Fruit fly (Drosophila melanogaster) whole organism, embryonic: Measurements from ENCODE around the gene CG6028.

Experiments
- Adf1 ChIP-seq: fragments of 200-800 bp; sonication (Bioruptor generic); IDR thresholded peaks from 2 replicates; pipeline ENCODE4 v1.3.6; 2022; ENCODE audit warnings: missing biosample characterization, missing genetic modification characterization
- Atf-2 ChIP-seq: fragments of 200-800 bp; sonication (Bioruptor generic); optimal IDR thresholded peaks from 2 replicates; lab custom pipeline; 2016; ENCODE audit warnings: missing biosample characterization, missing genetic modification characterization
- Atf3 ChIP-seq: fragments of 200-800 bp; sonication (Bioruptor generic); optimal IDR thresholded peaks from 3 replicates; lab custom pipeline; 2016; ENCODE audit warnings: missing biosample characterization, missing genetic modification characterization
- C15 ChIP-seq: fragments of 200-800 bp; sonication (Bioruptor generic); IDR thresholded peaks from 3 replicates; pipeline ENCODE4 v1.3.6; 2022; ENCODE audit warnings: missing biosample characterization, missing genetic modification characterization
- CG10274 ChIP-seq: fragments of 200-800 bp; sonication (Bioruptor generic); optimal IDR thresholded peaks from 3 replicates; lab custom pipeline; 2017; ENCODE audit warnings: missing biosample characterization, mild to moderate bottlenecking, missing genetic modification characterization
- CG10462 ChIP-seq: fragments of 200-800 bp; sonication (Bioruptor generic); optimal IDR thresholded peaks from 2 replicates; lab custom pipeline; 2016; ENCODE audit warnings: missing biosample characterization, missing genetic modification characterization
- CG11696 ChIP-seq: fragments of 200-800 bp; sonication (Bioruptor generic); IDR thresholded peaks from 2 replicates; pipeline ENCODE4 v1.3.6; 2022; ENCODE audit warnings: missing biosample characterization, missing genetic modification characterization
- CG12104 ChIP-seq: fragments of 200-800 bp; sonication (Bioruptor generic); optimal IDR thresholded peaks from 3 replicates; lab custom pipeline; 2016; ENCODE audit warnings: missing biosample characterization, missing genetic modification characterization
- CG12236 ChIP-seq: fragments of 200-800 bp; sonication (Bioruptor generic); optimal IDR thresholded peaks from 2 replicates; lab custom pipeline; 2016; ENCODE audit warnings: missing biosample characterization, missing genetic modification characterization
- CG12942 ChIP-seq: fragments of 200-800 bp; sonication (Bioruptor generic); optimal IDR thresholded peaks from 3 replicates; lab custom pipeline; 2016; ENCODE audit warnings: missing biosample characterization, missing genetic modification characterization
- CG13287 ChIP-seq: fragments of 200-800 bp; sonication (Bioruptor generic); IDR thresholded peaks from 2 replicates; pipeline ENCODE4 v1.3.6; 2022; ENCODE audit warnings: missing biosample characterization, missing genetic modification characterization; ENCODE audit not compliant: partially characterized antibody
- CG13296 ChIP-seq: fragments of 200-800 bp; sonication (Bioruptor generic); optimal IDR thresholded peaks from 3 replicates; lab custom pipeline; 2018; ENCODE audit warnings: missing biosample characterization, mild to moderate bottlenecking, missing genetic modification characterization
- CG14667 ChIP-seq: fragments of 200-800 bp; sonication (Bioruptor generic); IDR thresholded peaks from 2 replicates; pipeline ENCODE4 v1.3.6; 2022; ENCODE audit warnings: missing biosample characterization, missing genetic modification characterization
- CG14710 ChIP-seq: fragments of 200-800 bp; sonication (Bioruptor generic); optimal IDR thresholded peaks from 3 replicates; lab custom pipeline; 2019; ENCODE audit warnings: missing biosample characterization, mild to moderate bottlenecking, missing genetic modification characterization, moderate library complexity
- CG15011 ChIP-seq: fragments of 200-800 bp; sonication (Bioruptor generic); optimal IDR thresholded peaks from 3 replicates; lab custom pipeline; 2018; ENCODE audit warnings: missing biosample characterization, mild to moderate bottlenecking, missing genetic modification characterization
- CG15073 ChIP-seq: fragments of 200-800 bp; sonication (Bioruptor generic); optimal IDR thresholded peaks from 2 replicates; lab custom pipeline; 2016; ENCODE audit warnings: missing biosample characterization, missing genetic modification characterization
- CG1602 ChIP-seq: fragments of 200-800 bp; sonication (Bioruptor generic); optimal IDR thresholded peaks from 3 replicates; lab custom pipeline; 2016; ENCODE audit warnings: missing biosample characterization, missing genetic modification characterization
- CG17186 ChIP-seq: fragments of 200-800 bp; sonication (Bioruptor generic); optimal IDR thresholded peaks from 3 replicates; lab custom pipeline; 2017; ENCODE audit warnings: missing biosample characterization, missing genetic modification reagents, missing genetic modification characterization
- CG2120 ChIP-seq: fragments of 200-800 bp; sonication (Bioruptor generic); optimal IDR thresholded peaks from 3 replicates; lab custom pipeline; 2016; ENCODE audit warnings: missing biosample characterization, missing genetic modification characterization
- CG30020 ChIP-seq: fragments of 200-800 bp; optimal IDR thresholded peaks from 2 replicates; lab custom pipeline; 2019; ENCODE audit warnings: missing biosample characterization, mild to moderate bottlenecking, missing genetic modification characterization, moderate library complexity
- CG31388 ChIP-seq: fragments of 200-800 bp; sonication (Bioruptor generic); optimal IDR thresholded peaks from 2 replicates; lab custom pipeline; 2016; ENCODE audit warnings: missing biosample characterization, missing genetic modification characterization
- CG32532 ChIP-seq: fragments of 200-800 bp; sonication (Bioruptor generic); IDR thresholded peaks from 2 replicates; pipeline ENCODE4 v1.3.6; 2022; ENCODE audit warnings: missing biosample characterization, missing genetic modification characterization
- CG34224 ChIP-seq: fragments of 200-800 bp; sonication (Bioruptor generic); IDR thresholded peaks from 3 replicates; pipeline ENCODE4 v1.3.6; 2022; ENCODE audit warnings: missing biosample characterization, missing genetic modification characterization; ENCODE audit not compliant: partially characterized antibody
- CG5245 ChIP-seq: fragments of 200-800 bp; sonication (Bioruptor generic); optimal IDR thresholded peaks from 3 replicates; lab custom pipeline; 2016; ENCODE audit warnings: missing biosample characterization, missing genetic modification characterization
- CG6791 ChIP-seq: fragments of 200-800 bp; sonication (Bioruptor generic); IDR thresholded peaks from 3 replicates; pipeline ENCODE4 v1.3.6; 2022; ENCODE audit warnings: missing biosample characterization, missing genetic modification characterization; ENCODE audit not compliant: partially characterized antibody
- CG7963 ChIP-seq: fragments of 200-800 bp; sonication (Bioruptor generic); IDR thresholded peaks from 3 replicates; pipeline ENCODE4 v1.3.6; 2022; ENCODE audit warnings: missing biosample characterization, missing genetic modification characterization; ENCODE audit not compliant: partially characterized antibody
- CG7987 ChIP-seq: fragments of 200-800 bp; sonication (Bioruptor generic); optimal IDR thresholded peaks from 2 replicates; lab custom pipeline; 2018; ENCODE audit warnings: missing biosample characterization, mild to moderate bottlenecking, missing genetic modification characterization, moderate library complexity
- CG8944 ChIP-seq: fragments of 200-800 bp; sonication (Bioruptor generic); optimal IDR thresholded peaks from 3 replicates; lab custom pipeline; 2016; ENCODE audit warnings: missing biosample characterization, missing genetic modification characterization
- CG9797 ChIP-seq: fragments of 200-800 bp; sonication (Bioruptor generic); optimal IDR thresholded peaks from 3 replicates; lab custom pipeline; 2018; ENCODE audit warnings: missing biosample characterization, mild to moderate bottlenecking, missing genetic modification characterization
- D19A ChIP-seq: fragments of 200-800 bp; optimal IDR thresholded peaks from 3 replicates; lab custom pipeline; 2019; ENCODE audit warnings: missing biosample characterization, mild to moderate bottlenecking, missing genetic modification characterization, moderate library complexity
- Dref ChIP-seq: fragments of 200-800 bp; sonication (Bioruptor generic); IDR thresholded peaks from 2 replicates; pipeline ENCODE4 v1.3.6; 2022; ENCODE audit warnings: missing biosample characterization, missing genetic modification characterization
- HLH3B ChIP-seq: fragments of 200-800 bp; sonication (Bioruptor generic); IDR thresholded peaks from 2 replicates; pipeline ENCODE4 v1.3.6; 2022; ENCODE audit warnings: missing biosample characterization, missing genetic modification characterization
- HLHmδ ChIP-seq: fragments of 200-800 bp; sonication (Bioruptor generic); optimal IDR thresholded peaks from 2 replicates; lab custom pipeline; 2018; ENCODE audit warnings: missing biosample characterization, mild to moderate bottlenecking, missing genetic modification characterization, moderate library complexity
- Lim3 ChIP-seq: fragments of 200-800 bp; sonication (Bioruptor generic); IDR thresholded peaks from 2 replicates; pipeline ENCODE4 v1.3.6; 2022; ENCODE audit warnings: missing biosample characterization, missing genetic modification characterization
- MESR4 ChIP-seq: fragments of 200-800 bp; sonication (Bioruptor generic); optimal IDR thresholded peaks from 2 replicates; lab custom pipeline; 2018; ENCODE audit warnings: missing biosample characterization, mild to moderate bottlenecking, missing genetic modification characterization, moderate library complexity
- Med ChIP-seq: fragments of 200-800 bp; sonication (Bioruptor generic); peaks from one replicate; lab custom pipeline; 2016; ENCODE audit warnings: missing biosample characterization, missing genetic modification characterization, mild to moderate bottlenecking, inconsistent platforms, moderate library complexity
- Rx ChIP-seq: fragments of 200-800 bp; sonication (Bioruptor generic); IDR thresholded peaks from 2 replicates; pipeline ENCODE4 v1.3.6; 2022; ENCODE audit warnings: missing biosample characterization, missing genetic modification characterization
- Scr ChIP-seq: fragments of 200-800 bp; sonication (Bioruptor generic); IDR thresholded peaks from 2 replicates; pipeline ENCODE4 v1.3.6; 2022; ENCODE audit warnings: missing biosample characterization, missing genetic modification characterization; ENCODE audit not compliant: partially characterized antibody
- Side ChIP-seq: fragments of 200-800 bp; sonication (Bioruptor generic); optimal IDR thresholded peaks from 2 replicates; lab custom pipeline; 2016; ENCODE audit warnings: missing biosample characterization, missing genetic modification characterization
- btn ChIP-seq: fragments of 200-800 bp; sonication (Bioruptor generic); optimal IDR thresholded peaks from 2 replicates; lab custom pipeline; 2016; ENCODE audit warnings: missing biosample characterization, missing genetic modification characterization
- caup ChIP-seq: fragments of 200-800 bp; sonication (Bioruptor generic); optimal IDR thresholded peaks from 3 replicates; lab custom pipeline; 2017; ENCODE audit warnings: missing biosample characterization, mild to moderate bottlenecking, missing genetic modification characterization, moderate library complexity; ENCODE audit not compliant: severe bottlenecking
- gt ChIP-seq: fragments of 200-800 bp; sonication (Bioruptor generic); IDR thresholded peaks from 2 replicates; pipeline ENCODE4 v1.3.6; 2022; ENCODE audit warnings: missing biosample characterization, missing genetic modification characterization
- klu ChIP-seq: fragments of 200-800 bp; sonication (Bioruptor generic); IDR thresholded peaks from 2 replicates; pipeline ENCODE4 v1.3.6; 2022; ENCODE audit warnings: missing biosample characterization, missing genetic modification characterization
- lab ChIP-seq: fragments of 200-800 bp; sonication (Bioruptor generic); optimal IDR thresholded peaks from 3 replicates; lab custom pipeline; 2017; ENCODE audit warnings: missing biosample characterization, missing genetic modification characterization, mild to moderate bottlenecking, moderate library complexity, missing genetic modification reagents
- luna ChIP-seq: fragments of 200-800 bp; sonication (Bioruptor generic); optimal IDR thresholded peaks from 2 replicates; lab custom pipeline; 2016; ENCODE audit warnings: missing biosample characterization, missing genetic modification characterization
- pan ChIP-seq, 4 experiments: fragments of >200 bp in 3 of 4; fragments of 200-800 bp in 1 of 4; sonication (Bioruptor generic) in 1 of 4; optimal IDR thresholded peaks in 3 of 4; IDR thresholded peaks in 1 of 4; 2 replicates each; pipeline versions ENCODE4 v1.3.6 to Lab custom; 2017 to 2022; ENCODE audit warnings: missing biosample characterization in 2 of 4, missing genetic modification characterization in 2 of 4, mixed read lengths in 1 of 4
- phol ChIP-seq: fragments of 200-800 bp; sonication (Bioruptor generic); optimal IDR thresholded peaks from 3 replicates; lab custom pipeline; 2018; ENCODE audit warnings: missing biosample characterization, mild to moderate bottlenecking, missing genetic modification characterization, moderate library complexity
- psq ChIP-seq: fragments of 200-800 bp; sonication (Bioruptor generic); optimal IDR thresholded peaks from 2 replicates; lab custom pipeline; 2017; ENCODE audit warnings: missing biosample characterization, missing genetic modification characterization

The CG6028 gene

dm6 chr3R:22026922-22027742 is 1.8 kb upstream of the CG6028 start, which contains the start of the genes Cchl and ND-42 (continued):
- TF ChIP-seq CG12104 (GFP tag; lab: Kevin White, UChicago) (peak; percentile 81), CG14710 (peak; percentile 90), Atf-2 (GFP tag; lab: Kevin White, UChicago) (peak; percentile 26), CG6791 (GFP tag; lab: Robert Waterston, UW) (peak; percentile 37; the same call in 1 of the 3 replicates), CG10274 (GFP tag; lab: Kevin White, UChicago) (no peak), CG32532 (GFP tag; lab: Robert Waterston, UW) (peak; percentile 73), CG7987 (peak; percentile 1), gt (GFP tag; lab: Robert Waterston, UW) (0 out of 2 replicates have a peak, but pooled peaks have one; percentile 37), btn (GFP tag; lab: Kevin White, UChicago) (no peak), C15 (GFP tag; lab: Robert Waterston, UW) (0 out of 3 replicates have a peak, but pooled peaks have one; percentile 43), CG17186 (GFP tag; lab: Kevin White, UChicago) (no peak), pan (optimal IDR thresholded peaks at IDR 0.05; lab: Kevin White, UChicago) (no peak), pan (GFP tag; optimal IDR thresholded peaks at IDR 0.05 in 1 of 2, IDR thresholded peaks at IDR 0.05 in 1 of 2) (peak in 1 of 2 experiments; percentile 62), CG7963 (no peak), CG13296 (GFP tag; lab: Kevin White, UChicago) (peak; percentile 80), Rx (GFP tag; lab: Robert Waterston, UW) (peak; percentile 27; the same call in 1 of the 2 replicates), luna (peak; percentile 26), CG10462 (GFP tag; lab: Kevin White, UChicago) (peak; percentile 51), CG8944 (GFP tag; lab: Kevin White, UChicago) (peak; percentile 62), CG14667 (GFP tag; lab: Robert Waterston, UW) (peak; percentile 53), HLH3B (GFP tag; lab: Robert Waterston, UW) (peak; percentile 69), Lim3 (GFP tag; lab: Robert Waterston, UW) (no peak), CG2120 (peak; percentile 82), phol (tag; lab: Kevin White, UChicago) (peak; percentile 83), D19A (tag; lab: Kevin White, UChicago) (no peak), CG13287 (GFP tag; lab: Robert Waterston, UW) (peak; percentile 70), Scr (GFP tag; lab: Robert Waterston, UW) (peak; percentile 72), Atf3 (peak; percentile 49), CG9797 (GFP tag; lab: Kevin White, UChicago) (peak; percentile 37), klu (peak; percentile 75; the same call in 1 of the 2 replicates), CG34224 (GFP tag; lab: Robert Waterston, UW) (peak; percentile 59; the same call in 2 of the 3 replicates), Side (GFP tag; lab: Kevin White, UChicago) (peak; percentile 75), CG15011 (GFP tag; lab: Kevin White, UChicago) (no peak), CG31388 (GFP tag; lab: Kevin White, UChicago) (peak; percentile 61), CG5245 (peak; percentile 66), caup (GFP tag; lab: Kevin White, UChicago) (peak; percentile 75), Adf1 (GFP tag; lab: Robert Waterston, UW) (0 out of 2 replicates have a peak, but pooled peaks have one; percentile 19), CG30020 (tag; lab: Kevin White, UChicago) (peak; percentile 66), MESR4 (GFP tag; lab: Kevin White, UChicago) (peak; percentile 49), CG12942 (GFP tag; lab: Kevin White, UChicago) (peak; percentile 63), CG12236 (GFP tag; lab: Kevin White, UChicago) (peak; percentile 40), CG15073 (GFP tag; lab: Kevin White, UChicago) (peak; percentile 34), lab (no peak), Med (GFP tag; lab: Kevin White, UChicago) (peak; percentile 97), CG11696 (GFP tag; lab: Robert Waterston, UW) (no peak), Dref (no peak), psq (GFP tag; lab: Kevin White, UChicago) (peak; percentile 65), HLHmδ (GFP tag; lab: Kevin White, UChicago) (no peak), CG1602 (GFP tag; lab: Kevin White, UChicago) (peak; percentile 84)
